Fruit fly (Drosophila melanogaster) whole organism, embryonic: Measurements from ENCODE around the gene tw.

Experiments
- Aef1 ChIP-seq: fragments of 200-800 bp; sonication (Bioruptor generic); IDR thresholded peaks from 3 replicates; pipeline ENCODE4 v1.3.6; 2022; ENCODE audit warnings: missing biosample characterization, missing genetic modification characterization
- Antp ChIP-seq: fragments of 200-800 bp; sonication (Bioruptor generic); optimal IDR thresholded peaks from 3 replicates; lab custom pipeline; 2016; ENCODE audit warnings: missing biosample characterization, missing genetic modification characterization
- BEAF-32 ChIP-seq: fragments of 200-800 bp; sonication (Bioruptor generic); optimal IDR thresholded peaks from 3 replicates; lab custom pipeline; 2017; ENCODE audit warnings: missing biosample characterization, missing genetic modification characterization, mild to moderate bottlenecking, moderate library complexity, missing genetic modification reagents
- Bgb ChIP-seq: fragments of 200-800 bp; sonication (Bioruptor generic); IDR thresholded peaks from 2 replicates; pipeline ENCODE4 v1.3.6; 2022; ENCODE audit warnings: missing biosample characterization, missing genetic modification characterization; ENCODE audit not compliant: partially characterized antibody
- CG1024 ChIP-seq: fragments of 200-800 bp; sonication (Bioruptor generic); IDR thresholded peaks from 2 replicates; pipeline ENCODE4 v1.3.6; 2022; ENCODE audit warnings: missing biosample characterization, missing genetic modification characterization
- CG10267 ChIP-seq: fragments of 200-800 bp; sonication (Bioruptor generic); optimal IDR thresholded peaks from 2 replicates; lab custom pipeline; 2018; ENCODE audit warnings: missing biosample characterization, mild to moderate bottlenecking, missing genetic modification characterization, moderate library complexity
- CG10274 ChIP-seq: fragments of 200-800 bp; sonication (Bioruptor generic); optimal IDR thresholded peaks from 3 replicates; lab custom pipeline; 2017; ENCODE audit warnings: missing biosample characterization, mild to moderate bottlenecking, missing genetic modification characterization
- CG10462 ChIP-seq: fragments of 200-800 bp; sonication (Bioruptor generic); optimal IDR thresholded peaks from 2 replicates; lab custom pipeline; 2016; ENCODE audit warnings: missing biosample characterization, missing genetic modification characterization
- CG11456 ChIP-seq: fragments of 200-800 bp; sonication (Bioruptor generic); IDR thresholded peaks from 3 replicates; pipeline ENCODE4 v1.3.6; 2022; ENCODE audit warnings: missing biosample characterization, missing genetic modification characterization
- CG12659 ChIP-seq: fragments of 200-800 bp; sonication (Bioruptor generic); optimal IDR thresholded peaks from 3 replicates; lab custom pipeline; 2017; ENCODE audit warnings: mild to moderate bottlenecking, missing biosample characterization, missing genetic modification reagents, missing genetic modification characterization
- CG13775 ChIP-seq: fragments of 200-800 bp; sonication (Bioruptor generic); optimal IDR thresholded peaks from 3 replicates; lab custom pipeline; 2017; ENCODE audit warnings: missing biosample characterization, mild to moderate bottlenecking, missing genetic modification characterization
- CG15073 ChIP-seq: fragments of 200-800 bp; sonication (Bioruptor generic); optimal IDR thresholded peaks from 2 replicates; lab custom pipeline; 2016; ENCODE audit warnings: missing biosample characterization, missing genetic modification characterization
- CG15269 ChIP-seq: fragments of 200-800 bp; sonication (Bioruptor generic); optimal IDR thresholded peaks from 2 replicates; lab custom pipeline; 2018; ENCODE audit warnings: missing biosample characterization, mild to moderate bottlenecking, missing genetic modification characterization, moderate library complexity
- CG15514 ChIP-seq: fragments of 200-800 bp; sonication (Bioruptor generic); optimal IDR thresholded peaks from 3 replicates; lab custom pipeline; 2017; ENCODE audit warnings: missing biosample characterization, missing genetic modification characterization, mild to moderate bottlenecking, moderate library complexity, missing genetic modification reagents
- CG1603 ChIP-seq: fragments of 200-800 bp; sonication (Bioruptor generic); optimal IDR thresholded peaks from 2 replicates; lab custom pipeline; 2019; ENCODE audit warnings: missing biosample characterization, mild to moderate bottlenecking, missing genetic modification characterization, moderate library complexity
- CG17186 ChIP-seq: fragments of 200-800 bp; sonication (Bioruptor generic); optimal IDR thresholded peaks from 3 replicates; lab custom pipeline; 2017; ENCODE audit warnings: missing biosample characterization, missing genetic modification reagents, missing genetic modification characterization
- CG1792 ChIP-seq: fragments of 200-800 bp; sonication (Bioruptor generic); optimal IDR thresholded peaks from 2 replicates; lab custom pipeline; 2016; ENCODE audit warnings: missing biosample characterization, missing genetic modification characterization
- CG30403 ChIP-seq: fragments of 200-800 bp; sonication (Bioruptor generic); optimal IDR thresholded peaks from 3 replicates; lab custom pipeline; 2016; ENCODE audit warnings: missing biosample characterization, missing genetic modification characterization
- CG3065 ChIP-seq: fragments of 200-800 bp; sonication (Bioruptor generic); optimal IDR thresholded peaks from 2 replicates; lab custom pipeline; 2016; ENCODE audit warnings: missing biosample characterization, missing genetic modification characterization
- CG32532 ChIP-seq: fragments of 200-800 bp; sonication (Bioruptor generic); IDR thresholded peaks from 2 replicates; pipeline ENCODE4 v1.3.6; 2022; ENCODE audit warnings: missing biosample characterization, missing genetic modification characterization
- CG33213 ChIP-seq: fragments of 200-800 bp; sonication (Bioruptor generic); optimal IDR thresholded peaks from 3 replicates; lab custom pipeline; 2016; ENCODE audit warnings: missing biosample characterization, missing genetic modification characterization
- CG34224 ChIP-seq: fragments of 200-800 bp; sonication (Bioruptor generic); IDR thresholded peaks from 3 replicates; pipeline ENCODE4 v1.3.6; 2022; ENCODE audit warnings: missing biosample characterization, missing genetic modification characterization; ENCODE audit not compliant: partially characterized antibody
- CG3995 ChIP-seq: fragments of 200-800 bp; sonication (Bioruptor generic); optimal IDR thresholded peaks from 3 replicates; lab custom pipeline; 2016; ENCODE audit warnings: missing biosample characterization, missing genetic modification characterization
- CG4282 ChIP-seq: fragments of 200-800 bp; sonication (Bioruptor generic); optimal IDR thresholded peaks from 2 replicates; lab custom pipeline; 2016; ENCODE audit warnings: missing biosample characterization, missing genetic modification characterization
- CG8359 ChIP-seq: fragments of 200-800 bp; sonication (Bioruptor generic); optimal IDR thresholded peaks from 2 replicates; lab custom pipeline; 2017; ENCODE audit warnings: missing biosample characterization, mild to moderate bottlenecking, missing genetic modification characterization, borderline replicate concordance
- CoRest ChIP-seq: fragments of 200-800 bp; sonication (Bioruptor generic); optimal IDR thresholded peaks from 3 replicates; lab custom pipeline; 2018; ENCODE audit warnings: missing biosample characterization, mild to moderate bottlenecking, missing genetic modification characterization, moderate library complexity
- Dref ChIP-seq: fragments of 200-800 bp; sonication (Bioruptor generic); IDR thresholded peaks from 2 replicates; pipeline ENCODE4 v1.3.6; 2022; ENCODE audit warnings: missing biosample characterization, missing genetic modification characterization
- E2f2 ChIP-seq: fragments of 200-800 bp; sonication (Bioruptor generic); IDR thresholded peaks from 2 replicates; pipeline ENCODE4 v1.3.6; 2022; ENCODE audit warnings: missing biosample characterization, missing genetic modification characterization
- Fer1 ChIP-seq: fragments of 200-800 bp; sonication (Bioruptor generic); optimal IDR thresholded peaks from 2 replicates; lab custom pipeline; 2017; ENCODE audit warnings: missing biosample characterization, mild to moderate bottlenecking, missing genetic modification characterization
- GATAe ChIP-seq: fragments of 200-800 bp; sonication (Bioruptor generic); conservative IDR thresholded peaks from 2 replicates; pipeline ENCODE4 v1.3.6; 2022; ENCODE audit warnings: missing biosample characterization, missing genetic modification characterization
- HLHmδ ChIP-seq: fragments of 200-800 bp; sonication (Bioruptor generic); optimal IDR thresholded peaks from 2 replicates; lab custom pipeline; 2018; ENCODE audit warnings: missing biosample characterization, mild to moderate bottlenecking, missing genetic modification characterization, moderate library complexity
- Hr3 ChIP-seq: fragments of 200-800 bp; sonication (Bioruptor generic); optimal IDR thresholded peaks from 3 replicates; lab custom pipeline; 2016; ENCODE audit warnings: missing biosample characterization, missing genetic modification characterization
- MBD-R2 ChIP-seq: fragments of 200-800 bp; sonication (Bioruptor generic); IDR thresholded peaks from 2 replicates; pipeline ENCODE4 v1.3.6; 2022; ENCODE audit warnings: missing biosample characterization, missing genetic modification characterization
- MESR4 ChIP-seq: fragments of 200-800 bp; sonication (Bioruptor generic); optimal IDR thresholded peaks from 2 replicates; lab custom pipeline; 2018; ENCODE audit warnings: missing biosample characterization, mild to moderate bottlenecking, missing genetic modification characterization, moderate library complexity
- Med ChIP-seq: fragments of 200-800 bp; sonication (Bioruptor generic); peaks from one replicate; lab custom pipeline; 2016; ENCODE audit warnings: missing biosample characterization, missing genetic modification characterization, mild to moderate bottlenecking, inconsistent platforms, moderate library complexity
- Opbp ChIP-seq: fragments of 200-800 bp; sonication (Bioruptor generic); IDR thresholded peaks from 3 replicates; pipeline ENCODE4 v1.3.6; 2022; ENCODE audit warnings: missing biosample characterization, missing genetic modification characterization; ENCODE audit not compliant: partially characterized antibody
- Sin3A ChIP-seq: fragments of >200 bp; optimal IDR thresholded peaks from 2 replicates; lab custom pipeline; 2018
- Six4 ChIP-seq: fragments of 200-800 bp; sonication (Bioruptor generic); optimal IDR thresholded peaks from 2 replicates; lab custom pipeline; 2016; ENCODE audit warnings: missing biosample characterization, missing genetic modification characterization
- Sry-δ ChIP-seq: fragments of 200-800 bp; sonication (Bioruptor generic); optimal IDR thresholded peaks from 2 replicates; lab custom pipeline; 2016; ENCODE audit warnings: missing biosample characterization, missing genetic modification characterization
- Usf ChIP-seq: fragments of 200-800 bp; sonication (Bioruptor generic); optimal IDR thresholded peaks from 2 replicates; lab custom pipeline; 2017; ENCODE audit warnings: missing genotype, missing biosample characterization, missing genetic modification characterization
- YL-1 ChIP-seq: fragments of 200-800 bp; sonication (Bioruptor generic); optimal IDR thresholded peaks from 3 replicates; lab custom pipeline; 2017; ENCODE audit warnings: missing biosample characterization, mild to moderate bottlenecking, missing genetic modification characterization
- ems ChIP-seq: fragments of 200-800 bp; sonication (Bioruptor generic); optimal IDR thresholded peaks from 3 replicates; lab custom pipeline; 2016; ENCODE audit warnings: missing biosample characterization, missing genetic modification characterization
- hbn ChIP-seq: fragments of 200-800 bp; sonication (Bioruptor generic); IDR thresholded peaks from 2 replicates; pipeline ENCODE4 v1.3.6; 2022; ENCODE audit warnings: missing biosample characterization, missing genetic modification characterization; ENCODE audit not compliant: partially characterized antibody
- her ChIP-seq: fragments of 200-800 bp; sonication (Bioruptor generic); optimal IDR thresholded peaks from 2 replicates; lab custom pipeline; 2016; ENCODE audit warnings: missing biosample characterization, missing genetic modification characterization
- nerfin-2 ChIP-seq: fragments of 200-800 bp; sonication (Bioruptor generic); IDR thresholded peaks from 2 replicates; pipeline ENCODE4 v1.3.6; 2022; ENCODE audit warnings: missing biosample characterization, missing genetic modification characterization; ENCODE audit not compliant: partially characterized antibody
- onecut ChIP-seq: fragments of 200-800 bp; sonication (Bioruptor generic); IDR thresholded peaks from 2 replicates; pipeline ENCODE4 v1.3.6; 2022; ENCODE audit warnings: missing biosample characterization, missing genetic modification characterization
- salm ChIP-seq: fragments of 200-800 bp; sonication (Bioruptor generic); optimal IDR thresholded peaks from 2 replicates; lab custom pipeline; 2018; ENCODE audit warnings: missing biosample characterization, mild to moderate bottlenecking, missing genetic modification characterization
- sc ChIP-seq, 3 experiments: fragments of >200 bp in 2 of 3; fragments of 200-800 bp in 1 of 3; sonication (Bioruptor generic) in 1 of 3; optimal IDR thresholded peaks; 2 replicates in 2 of 3; 3 replicates in 1 of 3; lab custom pipeline; 2017; ENCODE audit warnings: mild to moderate bottlenecking in 1 of 3, missing biosample characterization in 1 of 3, missing genetic modification characterization in 1 of 3, missing genetic modification reagents in 1 of 3
- vnd ChIP-seq: fragments of 200-800 bp; sonication (Bioruptor generic); IDR thresholded peaks from 3 replicates; pipeline ENCODE4 v1.3.6; 2022; ENCODE audit warnings: missing biosample characterization, missing genetic modification characterization; ENCODE audit not compliant: partially characterized antibody
- wdn ChIP-seq: fragments of 200-800 bp; sonication (Bioruptor generic); IDR thresholded peaks from 2 replicates; pipeline ENCODE4 v1.3.6; 2022; ENCODE audit warnings: missing biosample characterization, missing genetic modification characterization

The tw gene

dm6 chrX:792923-793322 is 8.4 kb downstream of the tw start, which contains the start of gene CG16989 (continued):
- TF ChIP-seq CG33213 (GFP tag; lab: Kevin White, UChicago) (no peak), CG11456 (GFP tag; lab: Robert Waterston, UW) (no peak), Opbp (GFP tag; lab: Robert Waterston, UW) (peak; percentile 67; the same call in 2 of the 3 replicates), CoRest (tag; lab: Kevin White, UChicago) (no peak), CG12659 (GFP tag; lab: Kevin White, UChicago) (no peak), Usf (GFP tag; lab: Kevin White, UChicago) (no peak), BEAF-32 (GFP tag; lab: Kevin White, UChicago) (peak; percentile 59), Dref (peak; percentile 80), MESR4 (GFP tag; lab: Kevin White, UChicago) (peak; percentile 75), Fer1 (no peak), CG13775 (GFP tag; lab: Kevin White, UChicago) (no peak), Aef1 (GFP tag; lab: Robert Waterston, UW) (no peak), Sry-δ (peak; percentile 62), YL-1 (GFP tag; lab: Kevin White, UChicago) (peak; percentile 51), CG3995 (peak; percentile 11), CG1024 (no peak), nerfin-2 (GFP tag; lab: Robert Waterston, UW) (no peak), CG10267 (peak; percentile 34), E2f2 (GFP tag; lab: Robert Waterston, UW) (peak; percentile 88), vnd (peak; percentile 40; the same call in 1 of the 3 replicates), hbn (GFP tag; lab: Robert Waterston, UW) (peak; percentile 22; the same call in 1 of the 2 replicates), salm (tag; lab: Kevin White, UChicago) (no peak), Hr3 (no peak), CG10274 (no peak), CG30403 (GFP tag; lab: Kevin White, UChicago) (no peak), HLHmδ (GFP tag; lab: Kevin White, UChicago) (no peak), Antp (GFP tag; lab: Kevin White, UChicago) (no peak), ems (GFP tag; lab: Kevin White, UChicago) (no peak), wdn (GFP tag; lab: Robert Waterston, UW) (no peak), Six4 (GFP tag; lab: Kevin White, UChicago) (no peak), CG34224 (no peak), CG17186 (peak; percentile 49), CG15269 (tag; lab: Kevin White, UChicago) (no peak), MBD-R2 (GFP tag; lab: Robert Waterston, UW) (peak; percentile 63; the same call in 1 of the 2 replicates), CG4282 (GFP tag; lab: Kevin White, UChicago) (no peak), CG1792 (GFP tag; lab: Kevin White, UChicago) (no peak), Sin3A (lab: Kevin White, UChicago) (peak; percentile 26), CG15073 (GFP tag; lab: Kevin White, UChicago) (no peak), onecut (GFP tag; lab: Robert Waterston, UW) (no peak), sc (optimal IDR thresholded peaks at IDR 0.05; lab: Kevin White, UChicago) (no peak), sc (GFP tag; optimal IDR thresholded peaks at IDR 0.05; lab: Kevin White, UChicago) (no peak), her (no peak), CG15514 (GFP tag; lab: Kevin White, UChicago) (peak; percentile 62), CG3065 (no peak), CG1603 (tag; lab: Kevin White, UChicago) (peak; percentile 61), CG10462 (no peak), GATAe (GFP tag; lab: Robert Waterston, UW) (no peak), CG32532 (GFP tag; lab: Robert Waterston, UW) (no peak), CG8359 (no peak), Med (GFP tag; lab: Kevin White, UChicago) (peak; percentile 34), Bgb (GFP tag; lab: Robert Waterston, UW) (peak; percentile 57)
